Fruit fly (Drosophila melanogaster) Kc167 (cell line): ENCODE data around the gene Eig71Ef.

Source experiments
- Myc ChIP-seq: fragments of >200 bp; optimal IDR thresholded peaks from 2 replicates; lab custom pipeline; 2017; ENCODE audit warnings: missing external identifiers
- Sin3A ChIP-seq: fragments of >200 bp; optimal IDR thresholded peaks from 2 replicates; lab custom pipeline; 2018; ENCODE audit warnings: missing external identifiers
- h ChIP-seq: fragments of >200 bp; optimal IDR thresholded peaks from 3 replicates; lab custom pipeline; 2018; ENCODE audit warnings: missing external identifiers
- insv ChIP-seq: fragments of >200 bp; optimal IDR thresholded peaks from 3 replicates; lab custom pipeline; 2018; ENCODE audit warnings: missing external identifiers
- psq ChIP-seq: fragments of >200 bp; optimal IDR thresholded peaks from 2 replicates; lab custom pipeline; 2017; ENCODE audit warnings: missing external identifiers
- ttk ChIP-seq: sonication (Bioruptor generic); optimal IDR thresholded peaks from 2 replicates; lab custom pipeline; 2017; ENCODE audit warnings: missing external identifiers

The Eig71Ef gene

DNA sequence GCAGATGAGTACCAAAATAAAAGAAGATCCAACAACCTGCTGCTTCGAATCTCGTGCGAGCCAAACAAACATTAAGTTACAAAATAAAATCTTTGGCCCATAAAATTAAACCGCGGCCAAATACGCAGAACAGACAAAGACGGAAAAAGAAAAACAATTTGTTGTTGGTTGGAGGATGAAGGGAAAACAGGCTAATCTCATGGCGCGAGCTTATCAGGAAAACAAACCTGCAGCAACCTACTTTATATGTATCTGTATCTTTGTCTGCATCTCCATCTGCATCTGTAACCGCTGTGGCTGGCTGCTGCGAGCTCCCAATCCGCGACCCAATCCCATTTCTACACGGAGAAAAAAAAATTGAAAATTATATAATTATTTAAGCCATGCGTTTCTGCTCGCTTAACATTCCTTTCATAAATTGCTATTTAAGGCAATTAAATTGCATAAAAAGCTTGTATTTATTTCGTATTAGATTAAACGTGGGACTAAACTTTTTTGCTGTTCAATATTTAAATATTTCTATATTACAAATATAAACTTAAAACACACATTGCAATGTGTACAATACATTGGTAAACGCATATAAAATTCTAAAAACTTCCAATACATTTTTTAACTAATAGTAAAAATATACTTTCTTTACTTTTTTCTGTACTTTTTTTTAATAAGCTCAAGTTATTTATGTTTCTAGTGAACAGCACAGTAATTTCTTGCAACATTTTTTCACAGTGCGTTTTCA is 35.8 kb upstream of the Eig71Ef start:
- TF ChIP-seq insv (no peak), Myc (lab: Kevin White, UChicago) (no peak), h (lab: Kevin White, UChicago) (no peak), psq (lab: Kevin White, UChicago) (no peak), ttk (lab: Kevin White, UChicago) (no peak)

DNA sequence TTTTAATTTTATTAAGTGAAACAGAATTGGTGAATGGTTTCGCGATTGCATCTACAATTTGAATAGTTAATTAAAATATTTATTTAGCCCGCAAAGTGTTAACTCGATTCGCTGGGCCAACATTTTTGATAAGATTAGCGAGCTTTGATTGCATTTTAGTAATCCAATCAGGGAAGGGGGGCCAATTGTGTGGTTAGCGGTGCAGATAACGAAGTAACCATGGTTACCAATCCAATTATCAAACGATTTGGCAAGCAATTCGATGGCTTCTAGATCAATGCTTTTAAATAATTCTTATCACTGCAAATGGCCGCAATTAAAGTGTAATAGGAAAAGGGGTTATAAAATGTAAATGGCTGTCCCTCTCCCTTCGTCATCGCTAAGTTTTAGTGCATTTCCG is 35.2 kb upstream of the Eig71Ef start:
- TF ChIP-seq ttk (lab: Kevin White, UChicago) (no peak), insv (no peak), psq (lab: Kevin White, UChicago) (no peak), Sin3A (no peak), Myc (lab: Kevin White, UChicago) (no peak), h (lab: Kevin White, UChicago) (no peak)

DNA sequence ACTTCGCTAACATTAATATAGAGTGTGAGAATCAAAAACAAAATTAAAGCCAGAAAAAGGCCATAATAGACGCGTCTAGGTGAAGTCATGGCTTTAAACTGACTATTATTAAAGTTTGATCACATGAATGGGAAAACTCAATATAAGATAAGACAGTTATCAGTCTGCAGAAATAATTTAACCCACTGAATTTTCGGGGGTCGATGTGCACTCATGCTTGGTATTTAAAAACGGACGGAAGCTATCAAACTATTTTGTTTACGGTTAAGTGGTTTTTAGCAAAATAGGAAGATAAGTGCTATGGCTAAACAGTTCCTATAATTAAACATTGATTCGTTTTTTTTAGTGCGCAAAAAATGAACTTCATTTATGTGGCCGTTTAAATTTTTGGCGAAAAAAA is 34.8 kb upstream of the Eig71Ef start, which contains the start of gene CG34451:
TSS of gene CG34451 (minus strand) at position 101 of the 400 bp plus-strand sequence.
- no peak for TF ChIP-seq psq (lab: Kevin White, UChicago)
- TF ChIP-seq ttk (lab: Kevin White, UChicago), result no peak
- TF ChIP-seq Sin3A, result no peak
- TF ChIP-seq insv, result no peak
- no peak for TF ChIP-seq h (lab: Kevin White, UChicago)
- no peak for TF ChIP-seq Myc (lab: Kevin White, UChicago)

DNA sequence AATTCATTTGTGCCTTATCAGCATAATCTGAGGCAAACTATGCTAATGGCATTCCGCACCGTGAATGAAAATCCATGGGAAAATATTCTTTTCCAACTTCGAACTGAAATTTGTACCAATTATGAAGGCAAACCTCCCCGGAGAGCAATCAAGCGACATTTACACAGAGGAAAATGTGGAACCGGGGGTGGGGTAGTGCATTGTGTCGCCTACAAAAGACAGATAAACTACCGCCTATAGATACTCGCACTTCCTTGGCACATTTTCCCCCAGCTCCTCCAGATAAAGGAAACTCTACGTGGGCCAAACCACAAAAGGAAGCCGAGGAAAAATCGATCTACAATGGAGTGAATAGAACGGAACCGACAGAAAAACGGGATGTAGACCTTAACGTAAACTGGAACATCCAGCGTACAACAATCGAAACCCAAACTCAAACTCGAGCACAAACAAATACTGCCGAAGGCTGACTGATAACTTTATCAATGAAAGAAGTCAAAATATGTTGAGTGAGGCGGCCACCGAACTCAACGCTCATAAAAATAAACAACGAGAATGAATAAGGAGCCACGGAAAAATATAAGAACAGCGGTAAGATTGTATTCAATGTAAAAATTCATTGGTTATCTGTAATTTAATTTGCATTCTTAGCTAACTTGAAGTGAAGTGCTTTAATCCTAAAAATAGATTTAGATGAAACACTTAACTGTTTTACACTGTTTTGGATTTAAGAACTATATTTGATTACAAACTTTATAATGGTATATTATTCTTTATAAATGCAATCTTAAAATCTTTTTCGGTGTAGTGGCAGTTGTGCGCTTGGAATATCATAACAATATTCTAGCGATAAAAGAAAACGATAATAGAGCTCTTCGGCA is 33.8 kb upstream of the Eig71Ef start:
- no peak for TF ChIP-seq Myc (lab: Kevin White, UChicago)
- no peak for TF ChIP-seq Sin3A
- TF ChIP-seq insv, result no peak
- TF ChIP-seq h (lab: Kevin White, UChicago), result no peak
- TF ChIP-seq ttk (lab: Kevin White, UChicago), result no peak
- TF ChIP-seq psq (lab: Kevin White, UChicago), result no peak

DNA sequence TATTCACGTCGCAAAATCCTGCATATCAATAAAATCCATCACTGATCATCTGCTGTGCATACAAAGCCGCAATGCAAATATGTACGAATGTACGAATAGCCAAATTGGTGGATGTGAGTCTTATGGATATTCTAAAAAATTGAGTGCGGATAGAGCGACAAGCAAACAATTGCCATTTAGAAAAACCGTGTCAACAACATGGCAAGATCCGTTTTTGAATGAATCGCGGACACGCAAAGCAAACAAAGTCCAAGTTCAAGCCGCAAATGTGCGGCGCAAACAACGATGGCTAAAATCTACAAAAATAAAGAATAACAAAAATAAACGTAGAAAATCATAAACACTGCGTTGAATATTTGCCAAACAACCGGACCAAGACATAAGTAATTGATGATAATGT is 32.3 kb upstream of the Eig71Ef start:
- TF ChIP-seq h (lab: Kevin White, UChicago) (no peak), ttk (lab: Kevin White, UChicago) (no peak), psq (lab: Kevin White, UChicago) (no peak)

DNA sequence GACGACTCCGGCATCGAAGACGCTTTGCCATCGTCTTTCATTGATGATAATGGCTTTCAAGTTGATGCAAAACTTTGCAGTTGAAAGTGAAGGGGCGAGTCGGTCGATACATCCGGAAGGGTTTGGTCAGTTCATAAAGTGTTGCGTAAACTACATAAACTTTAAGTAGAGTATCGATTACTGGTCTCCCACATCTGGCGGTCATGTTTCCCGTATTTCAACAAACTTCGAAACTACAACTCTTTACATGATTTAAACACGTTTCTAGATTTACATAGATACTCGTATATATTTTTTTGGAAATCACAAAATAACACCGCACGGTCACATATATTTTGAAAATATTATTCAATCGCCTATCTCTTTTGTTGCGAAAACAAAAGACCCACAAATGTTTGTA is 30.6 kb upstream of the Eig71Ef start, which contains the start of gene CG34452:
TSS of gene CG34452 (minus strand) at position 101 of the 400 bp plus-strand sequence.
- no peak for TF ChIP-seq insv
- no peak for TF ChIP-seq Sin3A
- no peak for TF ChIP-seq h (lab: Kevin White, UChicago)
- TF ChIP-seq ttk (lab: Kevin White, UChicago), result no peak
- TF ChIP-seq Myc (lab: Kevin White, UChicago), result no peak
- no peak for TF ChIP-seq psq (lab: Kevin White, UChicago)

DNA sequence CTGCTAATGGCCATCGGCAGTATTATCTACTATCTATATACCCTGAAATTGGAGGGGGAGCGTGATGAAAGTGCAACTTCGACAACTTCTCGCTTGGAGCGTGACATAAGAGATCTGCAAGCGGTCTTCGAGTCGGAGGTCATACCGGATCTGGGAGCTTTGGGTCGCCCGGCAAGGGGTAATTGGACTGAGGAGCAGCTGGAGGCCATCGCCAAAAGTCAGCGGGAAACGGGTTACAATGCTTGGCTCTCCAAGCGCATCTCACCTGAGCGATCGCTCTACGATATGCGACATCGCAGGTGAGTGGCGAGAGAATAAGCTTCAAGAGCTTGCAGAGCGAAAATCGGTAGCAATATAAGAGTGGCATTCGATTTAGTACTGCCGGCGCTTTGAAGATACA is 26.8 kb upstream of the Eig71Ef start:
- TF ChIP-seq psq (lab: Kevin White, UChicago) (no peak), ttk (lab: Kevin White, UChicago) (no peak)

DNA sequence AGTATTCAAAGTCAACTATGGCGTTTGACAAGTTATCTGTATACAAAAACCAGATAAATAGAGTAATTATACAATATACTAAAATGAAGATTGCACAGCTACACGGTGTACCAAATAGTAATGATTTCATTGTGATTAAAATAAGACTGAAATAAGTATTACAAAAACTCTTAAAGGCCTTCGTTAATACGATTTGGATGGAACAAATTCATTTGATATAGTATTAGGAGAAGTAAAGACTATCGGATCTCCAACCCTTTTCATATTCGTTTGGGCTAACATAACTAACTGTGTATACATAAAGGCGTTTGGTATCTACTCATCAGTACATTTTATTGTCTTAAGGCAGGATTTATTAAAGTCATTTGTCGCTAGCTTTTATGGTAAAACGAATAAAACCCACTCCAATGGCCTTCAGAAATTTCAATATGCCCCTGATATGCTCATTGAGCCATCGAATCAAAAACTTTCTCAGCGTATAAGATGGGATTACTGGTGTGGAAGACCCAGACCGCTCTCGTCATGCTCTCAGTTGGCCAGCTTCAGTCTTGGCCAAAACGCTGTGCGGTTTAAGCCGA is 26.2 kb upstream of the Eig71Ef start, which contains the start of the genes CG7579 and Pgant8:
TSS of gene CG7579 (minus strand) at position 101 of the 578 bp plus-strand sequence.
TSS of gene Pgant8 (plus strand) at position 528 of the 578 bp plus-strand sequence.
- TF ChIP-seq ttk (lab: Kevin White, UChicago) (no peak), h (lab: Kevin White, UChicago) (no peak), Sin3A (no peak), psq (lab: Kevin White, UChicago) (no peak), Myc (lab: Kevin White, UChicago) (no peak), insv (no peak)

dm6 chr3L:15679420-15679819 is 22.2 kb upstream of the Eig71Ef start, which contains the start of gene CG7304:
CG7304 (plus strand) TSS chr3L:15679720.
- TF ChIP-seq Sin3A, result no peak

- TF ChIP-seq Myc (lab: Kevin White, UChicago) (no peak), ttk (lab: Kevin White, UChicago) (no peak), Sin3A (no peak), psq (lab: Kevin White, UChicago) (no peak), insv (no peak), h (lab: Kevin White, UChicago) (no peak)
These were observed 21.1 kb upstream of the Eig71Ef start for dm6 chr3L:15678284-15678683.

DNA sequence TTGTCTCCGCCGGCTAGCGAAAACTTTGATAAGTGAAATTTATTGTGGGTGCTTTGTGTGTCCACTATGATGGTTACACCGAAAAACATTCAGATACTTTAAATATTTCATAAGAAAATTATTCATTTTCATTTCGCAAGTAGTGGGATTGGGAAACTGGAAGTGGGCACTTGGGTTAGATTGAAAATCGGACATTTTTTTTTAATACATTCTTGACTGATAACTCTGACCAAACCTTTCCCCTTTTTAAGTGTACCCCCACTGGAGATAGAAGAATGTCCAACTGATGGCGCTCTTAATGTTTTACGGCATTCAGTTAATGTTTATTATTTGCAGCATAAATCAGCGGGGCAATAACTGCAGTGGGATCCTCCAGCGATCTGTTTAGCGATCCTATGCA is 20.5 kb upstream of the Eig71Ef start:
- TF ChIP-seq Sin3A, result no peak
- no peak for TF ChIP-seq insv
- TF ChIP-seq ttk (lab: Kevin White, UChicago), result no peak
- no peak for TF ChIP-seq h (lab: Kevin White, UChicago)
- TF ChIP-seq Myc (lab: Kevin White, UChicago), result no peak
- TF ChIP-seq psq (lab: Kevin White, UChicago), result no peak

DNA sequence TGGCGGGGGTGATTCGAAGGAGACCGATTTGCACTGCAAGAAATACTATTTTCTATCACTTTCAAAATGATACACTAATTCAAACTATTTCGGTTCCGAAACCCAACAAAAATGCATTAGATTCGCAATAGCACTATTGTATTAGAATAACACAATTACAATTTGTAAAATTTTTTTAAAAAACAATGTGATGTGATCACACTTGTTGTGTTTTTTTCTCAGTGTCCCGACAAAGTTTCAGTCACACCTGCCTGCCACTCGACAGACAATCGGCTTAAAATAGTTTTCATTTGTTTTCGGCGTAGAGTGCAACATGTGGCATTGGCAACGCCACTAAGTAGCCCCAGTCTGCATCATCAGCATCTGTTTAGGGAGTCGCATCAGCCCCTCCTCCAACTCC is 17.9 kb upstream of the Eig71Ef start:
- TF ChIP-seq psq (lab: Kevin White, UChicago), result no peak
